Worm (Caenorhabditis elegans) whole organism, young adult: ENCODE results near the gene F35A5.2.

Source experiments
- B0019.2 ChIP-seq: fragments of 200-800 bp; sonication (Bioruptor generic); conservative IDR thresholded peaks from 2 replicates; pipeline ENCODE4 v1.3.6; 2022; ENCODE audit warnings: missing genetic modification reagents, missing genetic modification characterization, missing compliant biosample characterization
- B0035.1 ChIP-seq: sonication (generic microtip); optimal IDR thresholded peaks from 2 replicates; lab custom pipeline; 2016; ENCODE audit warnings: missing genetic modification characterization, mild to moderate bottlenecking, missing compliant biosample characterization, missing genotype, missing genetic modification reagents
- C06A6.2 ChIP-seq: fragments of 200-800 bp; sonication (Bioruptor generic); conservative IDR thresholded peaks from 2 replicates; pipeline ENCODE4 v1.3.6; 2022; ENCODE audit warnings: missing genetic modification characterization, missing compliant biosample characterization
- C17E4.6 ChIP-seq: fragments of 200-800 bp; sonication (Bioruptor generic); IDR thresholded peaks from 2 replicates; pipeline ENCODE4 v1.3.6; 2022; ENCODE audit warnings: missing genetic modification reagents, missing genetic modification characterization, missing compliant biosample characterization
- F55B11.4 ChIP-seq: sonication (generic microtip); optimal IDR thresholded peaks from 2 replicates; lab custom pipeline; 2016; ENCODE audit warnings: missing compliant biosample characterization, missing genetic modification characterization, borderline replicate concordance; ENCODE audit not compliant: insufficient read depth
- F57A8.1 ChIP-seq: fragments of 200-800 bp; sonication (Bioruptor generic); optimal IDR thresholded peaks from 2 replicates; lab custom pipeline; 2018; ENCODE audit warnings: mild to moderate bottlenecking, missing genetic modification characterization, moderate library complexity, missing compliant biosample characterization
- F57C9.4 ChIP-seq: sonication (generic microtip); optimal IDR thresholded peaks from 2 replicates; lab custom pipeline; 2017; ENCODE audit warnings: mild to moderate bottlenecking, missing genetic modification characterization, missing compliant biosample characterization
- T26A5.8 ChIP-seq: sonication (generic microtip); optimal IDR thresholded peaks from 2 replicates; lab custom pipeline; 2016; ENCODE audit warnings: missing genetic modification characterization, missing compliant biosample characterization
- Y53F4B.3 ChIP-seq: fragments of 200-800 bp; sonication (Bioruptor generic); IDR thresholded peaks from 2 replicates; pipeline ENCODE4 v1.3.6; 2022; ENCODE audit warnings: missing genetic modification reagents, missing genetic modification characterization, missing compliant biosample characterization
- Y56A3A.18 ChIP-seq: fragments of 200-800 bp; sonication (Bioruptor generic); IDR thresholded peaks from 2 replicates; pipeline ENCODE4 v1.3.6; 2022; ENCODE audit warnings: missing genetic modification reagents, missing genetic modification characterization, missing compliant biosample characterization
- Y67H2A.10 ChIP-seq: fragments of 200-800 bp; sonication (Bioruptor generic); conservative IDR thresholded peaks from 2 replicates; pipeline ENCODE4 v1.3.6; 2022; ENCODE audit warnings: missing genetic modification reagents, missing genetic modification characterization, missing compliant biosample characterization
- ZK185.1 ChIP-seq: sonication (generic microtip); optimal IDR thresholded peaks from 2 replicates; lab custom pipeline; 2016; ENCODE audit warnings: mild to moderate bottlenecking, missing genetic modification characterization, missing compliant biosample characterization; ENCODE audit not compliant: poor library complexity, severe bottlenecking
- bed-1 ChIP-seq: fragments of 200-800 bp; sonication (Bioruptor generic); IDR thresholded peaks from 2 replicates; pipeline ENCODE4 v1.3.6; 2022; ENCODE audit warnings: missing genetic modification reagents, missing genetic modification characterization, missing compliant biosample characterization
- bed-2 ChIP-seq: fragments of 200-800 bp; sonication (Bioruptor generic); IDR thresholded peaks from 2 replicates; pipeline ENCODE4 v1.3.6; 2022; ENCODE audit warnings: missing genetic modification reagents, missing genetic modification characterization, missing compliant biosample characterization
- ceh-100 ChIP-seq: fragments of 200-800 bp; sonication (Bioruptor generic); IDR thresholded peaks from 2 replicates; pipeline ENCODE4 v1.3.6; 2022; ENCODE audit warnings: missing genetic modification reagents, missing genetic modification characterization, missing compliant biosample characterization
- ceh-58 ChIP-seq: fragments of 200-800 bp; sonication (Bioruptor generic); IDR thresholded peaks from 2 replicates; pipeline ENCODE4 v1.3.6; 2022; ENCODE audit warnings: missing genetic modification characterization, missing compliant biosample characterization
- ceh-79 ChIP-seq: sonication (generic microtip); optimal IDR thresholded peaks from 2 replicates; lab custom pipeline; 2017; ENCODE audit warnings: mild to moderate bottlenecking, missing genetic modification characterization, missing compliant biosample characterization
- die-1 ChIP-seq: sonication (generic microtip); optimal IDR thresholded peaks from 2 replicates; lab custom pipeline; 2016; ENCODE audit warnings: missing genotype, mild to moderate bottlenecking, missing genetic modification characterization, missing compliant biosample characterization
- dox-1 ChIP-seq: fragments of 200-800 bp; sonication (Bioruptor generic); IDR thresholded peaks from 2 replicates; pipeline ENCODE4 v1.3.6; 2022; ENCODE audit warnings: missing genetic modification reagents, missing genetic modification characterization, missing compliant biosample characterization
- dpff-1 ChIP-seq: sonication (generic microtip); optimal IDR thresholded peaks from 2 replicates; lab custom pipeline; 2017; ENCODE audit warnings: mild to moderate bottlenecking, missing genetic modification characterization, missing compliant biosample characterization
- ekl-4 ChIP-seq: fragments of 200-800 bp; sonication (Bioruptor generic); IDR thresholded peaks from 2 replicates; pipeline ENCODE4 v1.3.6; 2022; ENCODE audit warnings: missing genetic modification reagents, missing genetic modification characterization, missing compliant biosample characterization
- fkh-3 ChIP-seq: sonication (generic microtip); optimal IDR thresholded peaks from 2 replicates; lab custom pipeline; 2016; ENCODE audit warnings: mild to moderate bottlenecking, missing genetic modification characterization, missing compliant biosample characterization
- hmg-20 ChIP-seq: fragments of 200-800 bp; sonication (Bioruptor generic); IDR thresholded peaks from 2 replicates; pipeline ENCODE4 v1.3.6; 2022; ENCODE audit warnings: missing genetic modification reagents, missing genetic modification characterization, missing compliant biosample characterization
- hrde-1 ChIP-seq: sonication (generic microtip); optimal IDR thresholded peaks from 2 replicates; lab custom pipeline; 2016; ENCODE audit warnings: missing genetic modification characterization, mild to moderate bottlenecking, missing compliant biosample characterization, moderate library complexity, missing genotype, missing genetic modification reagents, borderline replicate concordance
- lin-54 ChIP-seq: fragments of 200-800 bp; sonication (Bioruptor generic); optimal IDR thresholded peaks from 2 replicates; lab custom pipeline; 2018; ENCODE audit warnings: mild to moderate bottlenecking, missing genetic modification characterization, missing compliant biosample characterization
- lir-1 ChIP-seq: fragments of 200-800 bp; sonication (Bioruptor generic); conservative IDR thresholded peaks from 2 replicates; pipeline ENCODE4 v1.3.6; 2022; ENCODE audit warnings: missing genetic modification reagents, missing genetic modification characterization, missing compliant biosample characterization
- lsl-1 ChIP-seq: fragments of 200-800 bp; sonication (Bioruptor generic); optimal IDR thresholded peaks from 2 replicates; lab custom pipeline; 2018; ENCODE audit warnings: mild to moderate bottlenecking, missing genetic modification characterization, moderate library complexity, missing compliant biosample characterization
- madf-10 ChIP-seq: sonication (generic microtip); optimal IDR thresholded peaks from 2 replicates; lab custom pipeline; 2016; ENCODE audit warnings: mild to moderate bottlenecking, missing genetic modification characterization, missing compliant biosample characterization
- madf-3 ChIP-seq: fragments of 200-800 bp; sonication (Bioruptor generic); IDR thresholded peaks from 2 replicates; pipeline ENCODE4 v1.3.6; 2022; ENCODE audit warnings: missing genetic modification reagents, missing genetic modification characterization, missing compliant biosample characterization
- madf-6 ChIP-seq: fragments of 200-800 bp; sonication (Bioruptor generic); IDR thresholded peaks from 2 replicates; pipeline ENCODE4 v1.3.6; 2022; ENCODE audit warnings: missing genetic modification reagents, missing genetic modification characterization, missing compliant biosample characterization
- mes-4 ChIP-seq: sonication (generic microtip); optimal IDR thresholded peaks from 2 replicates; lab custom pipeline; 2016; ENCODE audit warnings: missing genotype, missing genetic modification characterization, missing compliant biosample characterization
- nfya-1 ChIP-seq: sonication (generic microtip); optimal IDR thresholded peaks from 2 replicates; lab custom pipeline; 2017; ENCODE audit warnings: antibody characterized with exemption, missing compliant biosample characterization, missing genetic modification characterization, borderline replicate concordance; ENCODE audit not compliant: insufficient read depth
- nfya-2 ChIP-seq: fragments of 200-800 bp; sonication (Bioruptor generic); IDR thresholded peaks from 2 replicates; pipeline ENCODE4 v1.3.6; 2022; ENCODE audit warnings: missing genetic modification reagents, missing genetic modification characterization, missing compliant biosample characterization
- nfyb-1 ChIP-seq: fragments of 200-800 bp; sonication (Bioruptor generic); IDR thresholded peaks from 2 replicates; pipeline ENCODE4 v1.3.6; 2022; ENCODE audit warnings: missing genetic modification reagents, missing genetic modification characterization, missing compliant biosample characterization
- nhr-179 ChIP-seq: sonication (generic microtip); optimal IDR thresholded peaks from 2 replicates; lab custom pipeline; 2016; ENCODE audit warnings: mild to moderate bottlenecking, missing genetic modification characterization, missing compliant biosample characterization
- nhr-27 ChIP-seq: fragments of 200-800 bp; sonication (Bioruptor generic); optimal IDR thresholded peaks from 2 replicates; lab custom pipeline; 2018; ENCODE audit warnings: mild to moderate bottlenecking, missing genetic modification characterization, moderate library complexity, missing compliant biosample characterization
- rec-8 ChIP-seq, 2 experiments: sonication (generic microtip); optimal IDR thresholded peaks; 2 replicates each; lab custom pipeline; 2016; ENCODE audit warnings: mild to moderate bottlenecking in 2 of 2, missing genetic modification characterization in 2 of 2, missing genetic modification reagents in 2 of 2, missing genotype in 2 of 2, missing biosample characterization in 1 of 2, missing compliant biosample characterization in 1 of 2, moderate library complexity in 1 of 2
- repo-1 ChIP-seq: sonication (generic microtip); optimal IDR thresholded peaks from 2 replicates; lab custom pipeline; 2017; ENCODE audit warnings: mild to moderate bottlenecking, missing genetic modification characterization, missing compliant biosample characterization
- sdz-38 ChIP-seq: sonication (generic microtip); optimal IDR thresholded peaks from 2 replicates; lab custom pipeline; 2016; ENCODE audit warnings: missing genotype, missing genetic modification characterization, missing compliant biosample characterization
- sea-2 ChIP-seq: fragments of 200-800 bp; sonication (Bioruptor generic); IDR thresholded peaks from 2 replicates; pipeline ENCODE4 v1.3.6; 2022; ENCODE audit warnings: missing genetic modification characterization, missing compliant biosample characterization
- snpc-1.1 ChIP-seq: sonication (generic microtip); optimal IDR thresholded peaks from 2 replicates; lab custom pipeline; 2017; ENCODE audit warnings: missing genetic modification characterization, mild to moderate bottlenecking, missing compliant biosample characterization, antibody characterized with exemption, moderate library complexity, missing genotype, missing genetic modification reagents; ENCODE audit not compliant: insufficient read depth
- snpc-4 ChIP-seq, 5 experiments: fragments of 150-350 bp in 1 of 5; sonication (generic microtip) in 4 of 5; optimal IDR thresholded peaks; 2 replicates each; lab custom pipeline; 2014 to 2018; ENCODE audit warnings: missing genetic modification characterization in 5 of 5, missing biosample characterization in 3 of 5, antibody characterized with exemption in 2 of 5, mild to moderate bottlenecking in 2 of 5, missing compliant biosample characterization in 2 of 5, missing genotype in 2 of 5, moderate library complexity in 2 of 5, missing genetic modification reagents in 1 of 5
- tbx-9 ChIP-seq: sonication (generic microtip); optimal IDR thresholded peaks from 2 replicates; lab custom pipeline; 2016; ENCODE audit warnings: borderline replicate concordance, missing genetic modification characterization, inconsistent platforms, missing compliant biosample characterization
- unc-130 ChIP-seq: sonication (generic microtip); optimal IDR thresholded peaks from 2 replicates; lab custom pipeline; 2016; ENCODE audit warnings: missing genetic modification reagents, missing genetic modification characterization, missing compliant biosample characterization
- xnd-1 ChIP-seq: sonication (generic microtip); optimal IDR thresholded peaks from 2 replicates; lab custom pipeline; 2016; ENCODE audit warnings: missing genotype, missing genetic modification reagents, missing genetic modification characterization, missing compliant biosample characterization
- zfh-2 ChIP-seq: fragments of 200-800 bp; sonication (Bioruptor generic); conservative IDR thresholded peaks from 2 replicates; pipeline ENCODE4 v1.3.6; 2022; ENCODE audit warnings: missing genetic modification reagents, missing genetic modification characterization, missing compliant biosample characterization
- ztf-26 ChIP-seq: sonication (generic microtip); optimal IDR thresholded peaks from 2 replicates; lab custom pipeline; 2017; ENCODE audit warnings: missing genetic modification characterization, missing compliant biosample characterization
- ztf-6 ChIP-seq: fragments of 200-800 bp; sonication (Bioruptor generic); IDR thresholded peaks from 2 replicates; pipeline ENCODE4 v1.3.6; 2022; ENCODE audit warnings: missing genetic modification reagents, missing genetic modification characterization, missing compliant biosample characterization

F35A5.2 gene

DNA sequence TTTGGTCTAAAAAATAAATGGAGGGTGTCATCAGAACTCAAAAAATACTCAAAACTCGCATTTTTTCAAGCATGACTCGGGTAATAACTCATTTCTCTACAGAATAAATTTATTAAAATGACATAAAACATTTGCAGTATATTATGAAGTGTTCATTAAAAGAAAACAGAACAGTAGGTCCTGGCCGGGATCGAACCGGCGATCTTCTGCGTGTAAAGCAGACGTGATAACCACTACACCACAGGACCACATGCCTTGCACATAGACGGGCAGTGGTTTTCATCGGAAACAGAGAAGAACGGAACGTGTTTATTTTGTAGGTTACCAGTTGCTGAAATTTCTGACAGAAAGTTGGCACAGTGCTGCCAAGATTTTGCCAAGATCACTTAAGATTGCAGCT, 11.5 kb upstream of the F35A5.2 start (continued):
- TF ChIP-seq rec-8 (tag; optimal IDR thresholded peaks at IDR 0.05; lab: Kevin White, UChicago) (peak; percentile 58 to 89), nfya-2 (GFP tag; lab: Robert Waterston, UW) (no peak), F57C9.4 (tag; lab: Kevin White, UChicago) (no peak), T26A5.8 (tag; lab: Kevin White, UChicago) (peak; percentile 51), dox-1 (peak; percentile 82), nhr-179 (tag; lab: Kevin White, UChicago) (peak; percentile 61), B0035.1 (tag; lab: Kevin White, UChicago) (peak; percentile 22), Y56A3A.18 (GFP tag; lab: Robert Waterston, UW) (peak; percentile 85), bed-2 (GFP tag; lab: Robert Waterston, UW) (no peak), madf-6 (GFP tag; lab: Robert Waterston, UW) (peak; percentile 61; the same call in 1 of the 2 replicates), snpc-4 (GFP tag; optimal IDR thresholded peaks at IDR 0.05; lab: Kevin White, UChicago) (peak; percentile 73), snpc-4 (tag; optimal IDR thresholded peaks at IDR 0.05; lab: Kevin White, UChicago) (peak in 3 of 4 experiments; percentile 59 to 80 (median 70)), sea-2 (GFP tag; lab: Robert Waterston, UW) (no peak), sdz-38 (tag; lab: Kevin White, UChicago) (no peak), ztf-26 (tag; lab: Kevin White, UChicago) (peak; percentile 20), ZK185.1 (tag; lab: Kevin White, UChicago) (no peak), ceh-79 (tag; lab: Kevin White, UChicago) (no peak), ceh-58 (GFP tag; lab: Robert Waterston, UW) (no peak), lin-54 (GFP tag; lab: Kevin White, UChicago) (peak; percentile 41), unc-130 (peak; percentile 16), B0019.2 (GFP tag; lab: Robert Waterston, UW) (no peak), tbx-9 (tag; lab: Kevin White, UChicago) (no peak), bed-1 (GFP tag; lab: Robert Waterston, UW) (no peak), nhr-27 (tag; lab: Kevin White, UChicago) (no peak), die-1 (tag; lab: Kevin White, UChicago) (peak; percentile 83), nfya-1 (tag; lab: Kevin White, UChicago) (no peak), repo-1 (tag; lab: Kevin White, UChicago) (no peak), fkh-3 (tag; lab: Kevin White, UChicago) (no peak), C17E4.6 (GFP tag; lab: Robert Waterston, UW) (no peak), ceh-100 (GFP tag; lab: Robert Waterston, UW) (no peak), mes-4 (tag; lab: Kevin White, UChicago) (peak; percentile 62), hrde-1 (tag; lab: Kevin White, UChicago) (no peak), nfyb-1 (peak; percentile 16; the same call in 1 of the 2 replicates), lir-1 (no peak), zfh-2 (GFP tag; lab: Robert Waterston, UW) (no peak), Y67H2A.10 (no peak), madf-3 (GFP tag; lab: Robert Waterston, UW) (peak; percentile 77; the same call in 1 of the 2 replicates), hmg-20 (GFP tag; lab: Robert Waterston, UW) (no peak), snpc-1.1 (tag; lab: Kevin White, UChicago) (peak; percentile 4), ztf-6 (no peak), lsl-1 (GFP tag; lab: Kevin White, UChicago) (peak; percentile 9), dpff-1 (tag; lab: Kevin White, UChicago) (no peak), xnd-1 (tag; lab: Kevin White, UChicago) (no peak), Y53F4B.3 (GFP tag; lab: Robert Waterston, UW) (peak; percentile 41), F57A8.1 (peak; percentile 25), C06A6.2 (no peak), ekl-4 (GFP tag; lab: Robert Waterston, UW) (peak; percentile 76), F55B11.4 (tag; lab: Kevin White, UChicago) (no peak), madf-10 (tag; lab: Kevin White, UChicago) (peak; percentile 60)
